Fruit fly (Drosophila melanogaster) whole organism, wandering third instar larva: ENCODE data around the gene CG42870.
A peak's percentile ranks its signal among the peaks of the same experiment; 100 is the strongest.

ENCODE experiments used
- Abd-B ChIP-seq: fragments of >200 bp; optimal IDR thresholded peaks from 2 replicates; lab custom pipeline; 2017; ENCODE audit warnings: missing biosample characterization, missing genetic modification characterization
- CG32264 ChIP-seq: fragments of 200-800 bp; sonication (Bioruptor generic); optimal IDR thresholded peaks from 2 replicates; lab custom pipeline; 2016; ENCODE audit warnings: missing biosample characterization, missing genetic modification characterization
- CG9705 ChIP-seq: fragments of 200-800 bp; sonication (Bioruptor generic); optimal IDR thresholded peaks from 2 replicates; lab custom pipeline; 2018; ENCODE audit warnings: missing biosample characterization, mild to moderate bottlenecking, missing genetic modification characterization
- CrebA ChIP-seq: fragments of 200-800 bp; sonication (Bioruptor generic); optimal IDR thresholded peaks from 2 replicates; lab custom pipeline; 2016; ENCODE audit warnings: missing biosample characterization, mild to moderate bottlenecking, missing genetic modification characterization, borderline replicate concordance
- Dif ChIP-seq: fragments of 200-275, 200-300 bp; sonication (Bioruptor generic); optimal IDR thresholded peaks from 2 replicates; lab custom pipeline; 2018; ENCODE audit warnings: missing biosample characterization, missing genetic modification characterization; ENCODE audit not compliant: partially characterized antibody
- GATAd ChIP-seq: sonication (Bioruptor generic); optimal IDR thresholded peaks from 2 replicates; lab custom pipeline; 2016; ENCODE audit warnings: missing biosample characterization, missing genetic modification characterization
- HLH106 ChIP-seq: fragments of 200-800 bp; optimal IDR thresholded peaks from 3 replicates; lab custom pipeline; 2019; ENCODE audit warnings: missing biosample characterization, mild to moderate bottlenecking, missing genetic modification characterization, moderate library complexity
- Hnf4 ChIP-seq: fragments of 200-800 bp; sonication (Bioruptor generic); optimal IDR thresholded peaks from 2 replicates; lab custom pipeline; 2016; ENCODE audit warnings: missing biosample characterization, mild to moderate bottlenecking, missing genetic modification characterization
- Hr78 ChIP-seq: fragments of >200 bp; optimal IDR thresholded peaks from 2 replicates; lab custom pipeline; 2017; ENCODE audit warnings: missing biosample characterization, missing genetic modification characterization
- Hr83 ChIP-seq: fragments of 200-300 bp; sonication (Bioruptor generic); optimal IDR thresholded peaks from 2 replicates; lab custom pipeline; 2016; ENCODE audit warnings: missing biosample characterization, mild to moderate bottlenecking, missing genetic modification characterization, moderate library complexity; ENCODE audit not compliant: poor library complexity, severe bottlenecking
- Mio ChIP-seq: sonication (Bioruptor generic); optimal IDR thresholded peaks from 2 replicates; lab custom pipeline; 2016; ENCODE audit warnings: missing biosample characterization, missing genetic modification characterization
- Myc ChIP-seq: fragments of >200 bp; optimal IDR thresholded peaks from 2 replicates; lab custom pipeline; 2017
- N ChIP-seq: fragments of >200 bp; optimal IDR thresholded peaks from 2 replicates; lab custom pipeline; 2018; ENCODE audit warnings: missing biosample characterization, missing external identifiers, missing genetic modification characterization
- OdsH ChIP-seq: fragments of 200-800 bp; sonication (Bioruptor generic); optimal IDR thresholded peaks from 2 replicates; lab custom pipeline; 2016; ENCODE audit warnings: missing biosample characterization, mild to moderate bottlenecking, missing genetic modification characterization
- Rel ChIP-seq, 2 experiments: fragments of 200-800 bp; sonication (Bioruptor generic) in 1 of 2; optimal IDR thresholded peaks; 2 replicates in 1 of 2; 3 replicates in 1 of 2; lab custom pipeline; 2016 to 2019; ENCODE audit warnings: mild to moderate bottlenecking in 2 of 2, missing biosample characterization in 2 of 2, missing genetic modification characterization in 2 of 2, moderate library complexity in 1 of 2
- Sp1 ChIP-seq: fragments of 200-800 bp; sonication (Bioruptor generic); optimal IDR thresholded peaks from 3 replicates; lab custom pipeline; 2019; ENCODE audit warnings: missing biosample characterization, mild to moderate bottlenecking, missing genetic modification characterization, moderate library complexity
- Vsx2 ChIP-seq: fragments of 200-300, 225-300 bp; sonication (Bioruptor generic); optimal IDR thresholded peaks from 2 replicates; lab custom pipeline; 2018; ENCODE audit warnings: missing biosample characterization, missing genetic modification characterization; ENCODE audit not compliant: partially characterized antibody
- br ChIP-seq: fragments of 200-800 bp; sonication (Bioruptor generic); optimal IDR thresholded peaks from 2 replicates; lab custom pipeline; 2016; ENCODE audit warnings: missing biosample characterization, missing genetic modification characterization
- brk ChIP-seq: fragments of 200-800 bp; sonication (Bioruptor generic); optimal IDR thresholded peaks from 2 replicates; lab custom pipeline; 2016; ENCODE audit warnings: missing biosample characterization, mild to moderate bottlenecking, missing genetic modification characterization
- dl ChIP-seq, 2 experiments: fragments of 175-275, 200-275 bp in 1 of 2; fragments of 200-275 bp in 1 of 2; sonication (Bioruptor generic); optimal IDR thresholded peaks; lab custom pipeline; 2018; ENCODE audit warnings: mild to moderate bottlenecking in 2 of 2, missing biosample characterization in 2 of 2, missing genetic modification characterization in 2 of 2, moderate library complexity in 2 of 2; ENCODE audit not compliant: partially characterized antibody in 2 of 2, insufficient read depth in 1 of 2
- dmrt93B ChIP-seq: fragments of 200-800 bp; sonication (Bioruptor generic); optimal IDR thresholded peaks from 2 replicates; lab custom pipeline; 2018; ENCODE audit warnings: missing biosample characterization, mild to moderate bottlenecking, missing genetic modification characterization
- dsf ChIP-seq: sonication (Bioruptor generic); optimal IDR thresholded peaks from 2 replicates; lab custom pipeline; 2016; ENCODE audit warnings: missing biosample characterization, missing genetic modification characterization, borderline replicate concordance
- ey ChIP-seq: fragments of 200-800 bp; sonication (Bioruptor generic); optimal IDR thresholded peaks from 2 replicates; lab custom pipeline; 2016; ENCODE audit warnings: missing biosample characterization, missing genetic modification characterization
- foxo ChIP-seq, 2 experiments: fragments of 200-800 bp; sonication (Bioruptor generic); optimal IDR thresholded peaks; 2 replicates in 1 of 2; 3 replicates in 1 of 2; lab custom pipeline; 2016 to 2017; ENCODE audit warnings: missing biosample characterization in 2 of 2, missing genetic modification characterization in 2 of 2
- fru ChIP-seq: fragments of 200-800 bp; sonication (Bioruptor generic); optimal IDR thresholded peaks from 3 replicates; lab custom pipeline; 2016; ENCODE audit warnings: missing biosample characterization, mild to moderate bottlenecking, missing genetic modification characterization
- h ChIP-seq: fragments of 200-800 bp; sonication (Bioruptor generic); optimal IDR thresholded peaks from 3 replicates; lab custom pipeline; 2016; ENCODE audit warnings: missing biosample characterization, mild to moderate bottlenecking, missing genetic modification characterization
- jim ChIP-seq: fragments of 175-275, 200-325 bp; sonication (Bioruptor generic); optimal IDR thresholded peaks from 2 replicates; lab custom pipeline; 2016; ENCODE audit warnings: missing biosample characterization, mild to moderate bottlenecking, missing genetic modification characterization
- lola ChIP-seq: fragments of >200 bp; optimal IDR thresholded peaks from 2 replicates; lab custom pipeline; 2017; ENCODE audit warnings: missing biosample characterization, missing genetic modification characterization
- pan ChIP-seq: fragments of >200 bp; optimal IDR thresholded peaks from 2 replicates; lab custom pipeline; 2017
- psq ChIP-seq: fragments of 200-800 bp; sonication (Bioruptor generic); optimal IDR thresholded peaks from 3 replicates; lab custom pipeline; 2017; ENCODE audit warnings: missing biosample characterization, mild to moderate bottlenecking, missing genetic modification characterization, moderate library complexity
- rgr ChIP-seq: fragments of 200-800 bp; sonication (Bioruptor generic); optimal IDR thresholded peaks from 3 replicates; lab custom pipeline; 2016; ENCODE audit warnings: missing biosample characterization, mild to moderate bottlenecking, missing genetic modification characterization
- sage ChIP-seq: fragments of 200-800 bp; sonication (Bioruptor generic); optimal IDR thresholded peaks from 2 replicates; lab custom pipeline; 2016; ENCODE audit warnings: missing biosample characterization, mild to moderate bottlenecking, missing genetic modification characterization
- sv ChIP-seq: fragments of 200-800 bp; sonication (Bioruptor generic); optimal IDR thresholded peaks from 3 replicates; lab custom pipeline; 2016; ENCODE audit warnings: missing biosample characterization, missing genetic modification characterization
- tai ChIP-seq: sonication (Bioruptor generic); optimal IDR thresholded peaks from 2 replicates; lab custom pipeline; 2016; ENCODE audit warnings: missing biosample characterization, missing genetic modification characterization
- usp ChIP-seq: fragments of >200 bp; optimal IDR thresholded peaks from 2 replicates; lab custom pipeline; 2017; ENCODE audit warnings: missing biosample characterization, missing genetic modification characterization
- woc ChIP-seq: sonication (Bioruptor generic); optimal IDR thresholded peaks from 2 replicates; lab custom pipeline; 2016; ENCODE audit warnings: missing biosample characterization, mild to moderate bottlenecking, missing genetic modification characterization

The CG42870 gene

DNA sequence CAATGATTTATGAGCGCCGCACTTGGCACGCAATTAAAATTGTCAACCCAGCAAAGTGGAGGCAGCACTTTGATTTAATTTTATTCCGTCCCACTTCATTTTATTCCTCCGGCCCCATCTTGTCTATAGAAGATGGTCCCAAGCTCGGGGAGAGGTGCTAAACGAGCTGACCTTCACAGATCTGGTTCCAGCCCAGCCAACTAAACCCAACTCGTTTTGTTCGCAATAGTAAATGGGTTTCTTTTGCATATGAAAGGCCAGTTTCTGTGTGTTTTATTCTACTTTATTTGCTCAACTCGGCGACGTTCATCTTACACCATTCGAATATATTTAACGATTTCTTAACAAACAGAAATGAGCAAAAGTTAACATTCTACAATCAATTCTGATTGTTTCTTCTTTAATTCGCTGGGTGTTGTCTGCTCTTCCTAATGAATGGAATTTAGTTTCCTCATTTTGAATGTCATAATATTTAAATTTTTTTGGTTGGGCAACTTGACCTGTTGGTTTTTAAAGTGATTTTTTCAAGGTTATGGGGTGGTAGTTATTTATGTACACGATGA, 44.0 kb downstream of the CG42870 start:
- TF ChIP-seq fru (GFP tag; lab: Kevin White, UChicago) = no peak
- no peak for TF ChIP-seq HLH106 (tag; lab: Kevin White, UChicago)
- TF ChIP-seq dl (GFP tag; optimal IDR thresholded peaks at IDR 0.05; lab: Kevin White, UChicago; ENCODE audit: insufficient read depth in 1 of 2, partially characterized antibody in 2 of 2) = no peak
- TF ChIP-seq dsf (GFP tag; lab: Kevin White, UChicago) = no peak
- TF ChIP-seq Dif (GFP tag; lab: Kevin White, UChicago) = no peak
- TF ChIP-seq woc (GFP tag; lab: Kevin White, UChicago) = no peak
- no peak for TF ChIP-seq CG9705
- no peak for TF ChIP-seq Hnf4 (GFP tag; lab: Kevin White, UChicago)
- no peak for TF ChIP-seq jim (GFP tag; lab: Kevin White, UChicago)
- no peak for TF ChIP-seq lola (GFP tag; lab: Kevin White, UChicago)
- TF ChIP-seq sage (GFP tag; lab: Kevin White, UChicago) = no peak
- TF ChIP-seq psq (GFP tag; lab: Kevin White, UChicago) = no peak
- TF ChIP-seq Hr78 (GFP tag; lab: Kevin White, UChicago) = no peak
- TF ChIP-seq foxo (GFP tag; optimal IDR thresholded peaks at IDR 0.05; lab: Kevin White, UChicago) = no peak
- TF ChIP-seq tai (GFP tag; lab: Kevin White, UChicago) = no peak
- TF ChIP-seq Hr83 (GFP tag; lab: Kevin White, UChicago) = no peak
- no peak for TF ChIP-seq dmrt93B (GFP tag; lab: Kevin White, UChicago)
- TF ChIP-seq Myc = no peak

DNA sequence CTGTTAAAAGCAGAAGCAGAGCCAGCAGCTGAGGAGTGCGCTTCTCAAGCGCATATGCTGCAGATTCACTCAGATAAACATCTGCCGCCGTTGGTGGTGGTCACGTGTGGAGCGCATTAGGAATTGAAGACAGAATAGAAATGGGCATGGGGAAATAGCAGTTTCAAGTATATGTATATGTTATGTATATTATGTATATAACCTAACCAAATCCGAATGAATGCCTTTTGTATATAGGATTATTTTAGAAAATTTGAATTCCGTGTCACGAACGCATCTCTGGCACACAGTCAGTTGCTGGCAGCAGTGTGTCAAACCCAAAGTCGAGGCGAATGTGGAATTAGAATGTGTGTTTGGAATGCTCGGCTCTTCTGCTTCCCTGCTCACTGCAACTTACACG, 46.0 kb downstream of the CG42870 start:
- TF ChIP-seq pan (lab: Kevin White, UChicago) (no peak), usp (GFP tag; lab: Kevin White, UChicago) (no peak), sage (GFP tag; lab: Kevin White, UChicago) (no peak), Hr83 (GFP tag; lab: Kevin White, UChicago) (no peak), dsf (GFP tag; lab: Kevin White, UChicago) (no peak), CG32264 (GFP tag; lab: Kevin White, UChicago) (no peak), psq (GFP tag; lab: Kevin White, UChicago) (no peak), CG9705 (no peak), jim (GFP tag; lab: Kevin White, UChicago) (no peak), Sp1 (GFP tag; lab: Kevin White, UChicago) (no peak), Abd-B (GFP tag; lab: Kevin White, UChicago) (no peak), dl (GFP tag; optimal IDR thresholded peaks at IDR 0.05; lab: Kevin White, UChicago; ENCODE audit: insufficient read depth in 1 of 2, partially characterized antibody in 2 of 2) (no peak), HLH106 (tag; lab: Kevin White, UChicago) (no peak), Dif (GFP tag; lab: Kevin White, UChicago) (no peak), tai (GFP tag; lab: Kevin White, UChicago) (no peak), Hnf4 (GFP tag; lab: Kevin White, UChicago) (no peak), ey (GFP tag; lab: Kevin White, UChicago) (no peak), Vsx2 (GFP tag; lab: Kevin White, UChicago) (no peak), brk (GFP tag; lab: Kevin White, UChicago) (no peak), Myc (no peak)

DNA sequence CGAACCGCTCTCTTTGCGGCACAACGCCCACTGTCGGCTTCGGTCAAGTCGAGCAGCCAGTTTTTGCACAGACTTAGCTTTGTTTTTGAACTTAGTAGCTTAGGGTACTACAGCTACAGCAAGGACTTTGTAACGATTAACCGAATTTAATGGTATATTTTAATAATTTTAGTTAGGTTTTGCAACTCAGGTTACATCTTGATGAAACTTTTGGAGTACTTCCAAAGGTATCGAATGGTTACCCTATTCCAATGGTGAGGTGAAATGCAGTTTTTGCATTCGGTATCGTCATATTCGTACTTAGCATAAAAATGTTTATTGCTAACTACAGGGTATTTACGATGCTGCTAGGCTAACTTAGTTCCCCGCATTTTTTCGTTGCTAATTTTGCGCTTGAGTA, 48.6 kb downstream of the CG42870 start:
- no peak for TF ChIP-seq sage (GFP tag; lab: Kevin White, UChicago)
- no peak for TF ChIP-seq usp (GFP tag; lab: Kevin White, UChicago)
- TF ChIP-seq Hnf4 (GFP tag; lab: Kevin White, UChicago) = no peak
- no peak for TF ChIP-seq Mio (GFP tag; lab: Kevin White, UChicago)
- no peak for TF ChIP-seq Myc
- no peak for TF ChIP-seq Dif (GFP tag; lab: Kevin White, UChicago)
- no peak for TF ChIP-seq tai (GFP tag; lab: Kevin White, UChicago)
- no peak for TF ChIP-seq brk (GFP tag; lab: Kevin White, UChicago)
- TF ChIP-seq sv (GFP tag; lab: Kevin White, UChicago) = no peak
- TF ChIP-seq CG9705 = no peak
- TF ChIP-seq Sp1 (GFP tag; lab: Kevin White, UChicago) = no peak
- TF ChIP-seq dl (GFP tag; optimal IDR thresholded peaks at IDR 0.05; lab: Kevin White, UChicago; ENCODE audit: insufficient read depth in 1 of 2, partially characterized antibody in 2 of 2) = no peak
- TF ChIP-seq N (GFP tag; lab: Kevin White, UChicago) = no peak
- TF ChIP-seq CrebA = no peak
- TF ChIP-seq CG32264 (GFP tag; lab: Kevin White, UChicago) = no peak

DNA sequence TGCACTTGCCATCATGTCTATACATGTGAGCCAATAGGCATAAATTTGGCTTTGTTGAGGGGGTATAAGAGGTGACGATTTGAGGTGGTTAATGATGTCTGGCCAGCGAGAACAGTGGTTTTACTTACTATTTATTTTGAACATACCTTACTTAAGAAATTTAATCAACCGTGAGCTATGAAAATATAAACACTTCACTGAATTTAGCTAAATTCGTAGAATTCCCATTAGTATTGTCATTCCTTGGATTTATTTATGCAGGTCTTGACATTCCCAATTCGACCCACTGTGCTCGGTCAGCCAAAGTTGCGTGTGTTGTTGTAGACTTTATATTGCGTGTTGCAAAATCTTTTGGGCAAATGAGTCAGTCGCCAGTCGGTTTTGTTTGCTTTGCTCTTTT, 49.3 kb downstream of the CG42870 start:
- TF ChIP-seq HLH106 (tag; lab: Kevin White, UChicago) (no peak), sv (GFP tag; lab: Kevin White, UChicago) (no peak), brk (GFP tag; lab: Kevin White, UChicago) (no peak), OdsH (GFP tag; lab: Kevin White, UChicago) (peak; percentile 30), br (GFP tag; lab: Kevin White, UChicago) (peak; percentile 6), tai (GFP tag; lab: Kevin White, UChicago) (no peak), Dif (GFP tag; lab: Kevin White, UChicago) (no peak), fru (GFP tag; lab: Kevin White, UChicago) (peak; percentile 31), woc (GFP tag; lab: Kevin White, UChicago) (no peak), Vsx2 (GFP tag; lab: Kevin White, UChicago) (no peak), Abd-B (GFP tag; lab: Kevin White, UChicago) (no peak), dsf (GFP tag; lab: Kevin White, UChicago) (no peak), foxo (GFP tag; optimal IDR thresholded peaks at IDR 0.05; lab: Kevin White, UChicago) (peak in 1 of 2 experiments; percentile 33), rgr (GFP tag; lab: Kevin White, UChicago) (peak; percentile 48), jim (GFP tag; lab: Kevin White, UChicago) (no peak), h (GFP tag; lab: Kevin White, UChicago) (peak; percentile 57), Sp1 (GFP tag; lab: Kevin White, UChicago) (no peak), ey (GFP tag; lab: Kevin White, UChicago) (peak; percentile 36), Rel (GFP tag; optimal IDR thresholded peaks at IDR 0.05; lab: Kevin White, UChicago) (no peak), Rel (tag; optimal IDR thresholded peaks at IDR 0.05; lab: Kevin White, UChicago) (no peak), Hnf4 (GFP tag; lab: Kevin White, UChicago) (peak; percentile 24), GATAd (GFP tag; lab: Kevin White, UChicago) (no peak), Myc (no peak), Mio (GFP tag; lab: Kevin White, UChicago) (no peak)
